Worm (Caenorhabditis elegans) whole organism, young adult: Measurements from ENCODE around the gene smut-1.

ENCODE experiments used
- B0019.2 ChIP-seq: fragments of 200-800 bp; sonication (Bioruptor generic); conservative IDR thresholded peaks from 2 replicates; pipeline ENCODE4 v1.3.6; 2022; ENCODE audit warnings: missing genetic modification reagents, missing genetic modification characterization, missing compliant biosample characterization
- C06A6.2 ChIP-seq: fragments of 200-800 bp; sonication (Bioruptor generic); conservative IDR thresholded peaks from 2 replicates; pipeline ENCODE4 v1.3.6; 2022; ENCODE audit warnings: missing genetic modification characterization, missing compliant biosample characterization
- F49E8.2 ChIP-seq: sonication (generic microtip); optimal IDR thresholded peaks from 3 replicates; lab custom pipeline; 2017; ENCODE audit warnings: missing genetic modification characterization, mild to moderate bottlenecking, missing compliant biosample characterization, antibody characterized with exemption, moderate library complexity; ENCODE audit not compliant: insufficient read depth
- F55B11.4 ChIP-seq: sonication (generic microtip); optimal IDR thresholded peaks from 2 replicates; lab custom pipeline; 2016; ENCODE audit warnings: missing compliant biosample characterization, missing genetic modification characterization, borderline replicate concordance; ENCODE audit not compliant: insufficient read depth
- T26A5.8 ChIP-seq: sonication (generic microtip); optimal IDR thresholded peaks from 2 replicates; lab custom pipeline; 2016; ENCODE audit warnings: missing genetic modification characterization, missing compliant biosample characterization
- Y53G8AR.9 ChIP-seq: fragments of 200-800 bp; sonication (Bioruptor generic); conservative IDR thresholded peaks from 2 replicates; pipeline ENCODE4 v1.3.6; 2022; ENCODE audit warnings: missing genetic modification reagents, missing genetic modification characterization, missing compliant biosample characterization
- bed-2 ChIP-seq: fragments of 200-800 bp; sonication (Bioruptor generic); IDR thresholded peaks from 2 replicates; pipeline ENCODE4 v1.3.6; 2022; ENCODE audit warnings: missing genetic modification reagents, missing genetic modification characterization, missing compliant biosample characterization
- ekl-4 ChIP-seq: fragments of 200-800 bp; sonication (Bioruptor generic); IDR thresholded peaks from 2 replicates; pipeline ENCODE4 v1.3.6; 2022; ENCODE audit warnings: missing genetic modification reagents, missing genetic modification characterization, missing compliant biosample characterization
- ets-4 ChIP-seq: fragments of 200-800 bp; sonication (Bioruptor generic); optimal IDR thresholded peaks from 2 replicates; lab custom pipeline; 2018; ENCODE audit warnings: mild to moderate bottlenecking, missing genetic modification characterization, missing compliant biosample characterization
- lir-1 ChIP-seq: fragments of 200-800 bp; sonication (Bioruptor generic); conservative IDR thresholded peaks from 2 replicates; pipeline ENCODE4 v1.3.6; 2022; ENCODE audit warnings: missing genetic modification reagents, missing genetic modification characterization, missing compliant biosample characterization
- mcd-1 ChIP-seq: fragments of 200-800 bp; sonication (Bioruptor generic); IDR thresholded peaks from 2 replicates; pipeline ENCODE4 v1.3.6; 2022; ENCODE audit warnings: missing genetic modification reagents, missing genetic modification characterization, missing compliant biosample characterization
- sdz-38 ChIP-seq: sonication (generic microtip); optimal IDR thresholded peaks from 2 replicates; lab custom pipeline; 2016; ENCODE audit warnings: missing genotype, missing genetic modification characterization, missing compliant biosample characterization
- snpc-4 ChIP-seq, 5 experiments: fragments of 150-350 bp in 1 of 5; sonication (generic microtip) in 4 of 5; optimal IDR thresholded peaks; 2 replicates each; lab custom pipeline; 2014 to 2018; ENCODE audit warnings: missing genetic modification characterization in 5 of 5, missing biosample characterization in 3 of 5, antibody characterized with exemption in 2 of 5, mild to moderate bottlenecking in 2 of 5, missing compliant biosample characterization in 2 of 5, missing genotype in 2 of 5, moderate library complexity in 2 of 5, missing genetic modification reagents in 1 of 5
- unc-62 ChIP-seq: fragments of 150-350 bp; optimal IDR thresholded peaks from 2 replicates; lab custom pipeline; 2014; ENCODE audit warnings: missing biosample characterization, missing genetic modification reagents, missing genetic modification characterization

DNA sequence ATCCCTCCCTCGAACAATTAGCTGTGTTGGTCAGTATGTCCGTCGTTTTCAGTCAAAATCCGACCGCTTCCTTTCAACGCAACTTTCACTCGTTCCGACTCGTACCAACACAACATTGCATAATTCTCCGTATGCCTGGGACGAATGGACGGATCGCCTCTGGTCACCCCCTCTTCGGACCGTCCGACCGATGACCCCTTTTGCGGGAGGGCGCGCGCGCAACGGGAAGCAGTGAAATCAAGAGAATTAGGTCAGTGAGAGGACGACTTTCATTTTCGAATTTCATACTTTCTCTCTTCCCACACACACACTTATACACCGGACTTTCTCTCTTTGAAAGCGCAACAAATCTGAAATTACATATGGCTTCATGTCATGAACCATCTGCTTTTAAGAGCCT lies 8.5 kb downstream of the smut-1 start, which contains the start of gene atf-8:
- TF ChIP-seq sdz-38 (no peak), Y53G8AR.9 (GFP tag; lab: Robert Waterston, UW) (no peak), bed-2 (no peak), unc-62 (GFP tag; lab: Kevin White, UChicago) (no peak), F55B11.4 (tag; lab: Kevin White, UChicago) (no peak), snpc-4 (GFP tag; optimal IDR thresholded peaks at IDR 0.05; lab: Kevin White, UChicago) (no peak), snpc-4 (tag; optimal IDR thresholded peaks at IDR 0.05; lab: Kevin White, UChicago) (no peak), lir-1 (no peak), C06A6.2 (no peak), mcd-1 (no peak), F49E8.2 (tag; lab: Kevin White, UChicago) (no peak), B0019.2 (GFP tag; lab: Robert Waterston, UW) (no peak), ekl-4 (GFP tag; lab: Robert Waterston, UW) (no peak), T26A5.8 (tag; lab: Kevin White, UChicago) (no peak), ets-4 (no peak)
